Fruit fly (Drosophila melanogaster): ENCODE results near the gene CG6321.

CG6321 gene

dm6 chr3L:11084557-11085231 lies 23.7 kb upstream of the CG6321 start (continued):
- TF ChIP-seq Deaf1 (tag; optimal IDR thresholded peaks at IDR 0.05), result no peak
- TF ChIP-seq Dp (GFP tag; optimal IDR thresholded peaks at IDR 0.05), result peak; percentile 12
- TF ChIP-seq zfh2 (GFP tag; optimal IDR thresholded peaks at IDR 0.05), result peak; percentile 74
- TF ChIP-seq lmd (GFP tag; IDR thresholded peaks at IDR 0.05), result peak; percentile 95
- TF ChIP-seq CG1647 (GFP tag; optimal IDR thresholded peaks at IDR 0.05), result peak; percentile 91
- peak; percentile 94 for TF ChIP-seq zen (tag; optimal IDR thresholded peaks at IDR 0.05)
- peak; percentile 95 for TF ChIP-seq odd (GFP tag; optimal IDR thresholded peaks at IDR 0.05)
- TF ChIP-seq HmgZ (tag; optimal IDR thresholded peaks at IDR 0.05), result peak; percentile 94
- TF ChIP-seq ken (GFP tag; IDR thresholded peaks at IDR 0.05), result peak; percentile 95
- peak; percentile 98 for TF ChIP-seq CG9727 (GFP tag; optimal IDR thresholded peaks at IDR 0.05)
- TF ChIP-seq CG11723 (GFP tag; optimal IDR thresholded peaks at IDR 0.05), result peak; percentile 94
- peak; percentile 95 for TF ChIP-seq CG9609 (GFP tag; optimal IDR thresholded peaks at IDR 0.05)
- TF ChIP-seq da (GFP tag; optimal IDR thresholded peaks at IDR 0.05), result peak; percentile 93
- no peak for TF ChIP-seq br (optimal IDR thresholded peaks at IDR 0.05)
- no peak for TF ChIP-seq sna (GFP tag; IDR thresholded peaks at IDR 0.05; ENCODE audit: partially characterized antibody)
- TF ChIP-seq bigmax (GFP tag; optimal IDR thresholded peaks at IDR 0.05), result peak; percentile 28
- peak; percentile 89 for TF ChIP-seq CG9876 (GFP tag; optimal IDR thresholded peaks at IDR 0.05)
- peak; percentile 80 for TF ChIP-seq CG31224 (GFP tag; IDR thresholded peaks at IDR 0.05)
- peak; percentile 92 for TF ChIP-seq CG10654 (GFP tag; optimal IDR thresholded peaks at IDR 0.05)
- TF ChIP-seq gcm2 (GFP tag; optimal IDR thresholded peaks at IDR 0.05), result peak; percentile 95
- peak; percentile 97 for TF ChIP-seq CG8924 (tag; optimal IDR thresholded peaks at IDR 0.05)
- TF ChIP-seq Sry-δ (GFP tag; optimal IDR thresholded peaks at IDR 0.05), result peak; percentile 72
- TF ChIP-seq CG3163 (GFP tag; optimal IDR thresholded peaks at IDR 0.05), result peak; percentile 85
- peak; percentile 91 for TF ChIP-seq kay (GFP tag; optimal IDR thresholded peaks at IDR 0.05)
- TF ChIP-seq Rx (GFP tag; IDR thresholded peaks at IDR 0.05), result peak; percentile 95
- TF ChIP-seq CG6813 (GFP tag; optimal IDR thresholded peaks at IDR 0.05), result peak; percentile 93
- no peak for TF ChIP-seq bbx (GFP tag; IDR thresholded peaks at IDR 0.05; ENCODE audit: partially characterized antibody)
- peak; percentile 91 for TF ChIP-seq sima (GFP tag; optimal IDR thresholded peaks at IDR 0.05)
- TF ChIP-seq cad (GFP tag; optimal IDR thresholded peaks at IDR 0.05), result no peak
- peak; percentile 90 for TF ChIP-seq dati (GFP tag; IDR thresholded peaks at IDR 0.05)
- TF ChIP-seq HLH3B (GFP tag; IDR thresholded peaks at IDR 0.05), result peak; percentile 98
- TF ChIP-seq CG10959 (GFP tag; IDR thresholded peaks at IDR 0.05), result peak; percentile 95
- peak; percentile 96 for TF ChIP-seq CG10366 (GFP tag; IDR thresholded peaks at IDR 0.05)
- TF ChIP-seq CG2129 (GFP tag; IDR thresholded peaks at IDR 0.05; ENCODE audit: partially characterized antibody), result no peak
- TF ChIP-seq CG4404 (GFP tag; IDR thresholded peaks at IDR 0.05), result peak; percentile 91
- peak; percentile 86 for TF ChIP-seq ab (GFP tag; optimal IDR thresholded peaks at IDR 0.05)
- TF ChIP-seq hth (optimal IDR thresholded peaks at IDR 0.05), result no peak
- peak; percentile 95 for TF ChIP-seq CG17568 (GFP tag; optimal IDR thresholded peaks at IDR 0.05)
- TF ChIP-seq CG30020 (tag; optimal IDR thresholded peaks at IDR 0.05), result peak; percentile 82
- TF ChIP-seq pum (GFP tag; optimal IDR thresholded peaks at IDR 0.05), result peak; percentile 96
- TF ChIP-seq CG16863 (GFP tag; optimal IDR thresholded peaks at IDR 0.05), result peak; percentile 97
- peak; percentile 92 for TF ChIP-seq Vsx1 (GFP tag; optimal IDR thresholded peaks at IDR 0.05)
- TF ChIP-seq Ets65A (GFP tag), result peak; percentile 98
- TF ChIP-seq CG10565 (GFP tag; optimal IDR thresholded peaks at IDR 0.05), result peak; percentile 80
- peak; percentile 91 for TF ChIP-seq zf30C (GFP tag; optimal IDR thresholded peaks at IDR 0.05)
- TF ChIP-seq CG1603 (tag; optimal IDR thresholded peaks at IDR 0.05), result peak; percentile 95
- peak; percentile 37 for TF ChIP-seq luna (GFP tag; optimal IDR thresholded peaks at IDR 0.05)
- TF ChIP-seq inv (GFP tag; IDR thresholded peaks at IDR 0.05; ENCODE audit: partially characterized antibody), result no peak
- TF ChIP-seq YL-1 (GFP tag; optimal IDR thresholded peaks at IDR 0.05), result peak; percentile 91
- peak; percentile 87 for TF ChIP-seq CG8765 (GFP tag; IDR thresholded peaks at IDR 0.05)
- peak; percentile 89 for TF ChIP-seq CG11247 (GFP tag; IDR thresholded peaks at IDR 0.05)

Measured in whole organism, embryonic.